Worm (Caenorhabditis elegans) whole organism, L4 larva: ENCODE results near the gene kel-8.

Source experiments
- D1046.2 ChIP-seq: fragments of 200-800 bp; sonication (Bioruptor generic); IDR thresholded peaks from 2 replicates; pipeline ENCODE4 v1.3.6; 2022; ENCODE audit warnings: missing genetic modification characterization, missing compliant biosample characterization
- F10B5.3 ChIP-seq: sonication (generic microtip); optimal IDR thresholded peaks from 2 replicates; lab custom pipeline; 2016; ENCODE audit warnings: mild to moderate bottlenecking, missing genetic modification characterization, missing compliant biosample characterization
- aha-1 ChIP-seq: fragments of 150-350 bp; peaks from one replicate; lab custom pipeline; 2014; ENCODE audit warnings: missing biosample characterization, missing genetic modification characterization
- daf-16 ChIP-seq, 3 experiments: sonication (generic microtip); optimal IDR thresholded peaks; 2 replicates each; lab custom pipeline; 2016 to 2017; ENCODE audit warnings: missing genetic modification characterization in 3 of 3, missing genetic modification reagents in 3 of 3, mild to moderate bottlenecking in 2 of 3, missing compliant biosample characterization in 2 of 3, missing biosample characterization in 1 of 3, moderate library complexity in 1 of 3
- dmd-6 ChIP-seq: fragments of 200-800 bp; sonication (Bioruptor generic); IDR thresholded peaks from 2 replicates; pipeline ENCODE4 v1.3.6; 2022; ENCODE audit warnings: missing genetic modification reagents, missing genetic modification characterization, missing compliant biosample characterization
- dve-1 ChIP-seq: sonication (generic microtip); optimal IDR thresholded peaks from 2 replicates; lab custom pipeline; 2017; ENCODE audit warnings: antibody characterized with exemption, mild to moderate bottlenecking, missing genetic modification characterization, missing compliant biosample characterization; ENCODE audit not compliant: insufficient read depth
- egl-27 ChIP-seq: sonication (generic microtip); optimal IDR thresholded peaks from 3 replicates; lab custom pipeline; 2017; ENCODE audit warnings: missing biosample characterization, missing genetic modification reagents, missing genetic modification characterization
- egl-43 ChIP-seq: fragments of 200-800 bp; sonication (Bioruptor generic); IDR thresholded peaks from 2 replicates; pipeline ENCODE4 v1.3.6; 2022; ENCODE audit warnings: missing genetic modification reagents, missing genetic modification characterization, missing compliant biosample characterization
- hif-1 ChIP-seq, 2 experiments: sonication (generic microtip); optimal IDR thresholded peaks; 2 replicates each; lab custom pipeline; 2016 to 2017; ENCODE audit warnings: missing compliant biosample characterization in 2 of 2, missing genetic modification characterization in 2 of 2, missing genetic modification reagents in 2 of 2, missing genotype in 2 of 2, mild to moderate bottlenecking in 1 of 2
- jun-1 ChIP-seq: fragments of 150-350 bp; optimal IDR thresholded peaks from 2 replicates; lab custom pipeline; 2014; ENCODE audit warnings: missing biosample characterization, missing genetic modification reagents, missing genetic modification characterization
- lin-1 ChIP-seq: fragments of 200-800 bp; sonication (Bioruptor generic); IDR thresholded peaks from 2 replicates; pipeline ENCODE4 v1.3.6; 2022; ENCODE audit warnings: missing genetic modification reagents, missing genetic modification characterization, missing compliant biosample characterization
- lin-15B ChIP-seq: fragments of 150-350 bp; sonication (generic microtip); optimal IDR thresholded peaks from 3 replicates; lab custom pipeline; 2014; ENCODE audit warnings: missing biosample characterization, missing genetic modification characterization
- lin-38 ChIP-seq: fragments of 200-800 bp; sonication (Bioruptor generic); IDR thresholded peaks from 2 replicates; pipeline ENCODE4 v1.3.6; 2022; ENCODE audit warnings: missing genetic modification reagents, missing genetic modification characterization, missing compliant biosample characterization
- lsy-2 ChIP-seq, 2 experiments: fragments of 150-350 bp in 1 of 2; sonication (generic microtip) in 1 of 2; optimal IDR thresholded peaks; 2 replicates each; lab custom pipeline; 2014 to 2017; ENCODE audit warnings: missing biosample characterization in 2 of 2, missing genetic modification characterization in 2 of 2
- madf-9 ChIP-seq: fragments of 200-800 bp; sonication (Bioruptor generic); conservative IDR thresholded peaks from 2 replicates; pipeline ENCODE4 v1.3.6; 2022; ENCODE audit warnings: missing genetic modification reagents, missing genetic modification characterization, missing compliant biosample characterization
- mdl-1 ChIP-seq, 2 experiments: fragments of 150-350 bp in 1 of 2; sonication (generic microtip) in 1 of 2; optimal IDR thresholded peaks; 2 replicates each; lab custom pipeline; 2014 to 2017; ENCODE audit warnings: missing biosample characterization in 2 of 2, missing genetic modification characterization in 2 of 2
- mdt-29 ChIP-seq: fragments of 200-800 bp; sonication (Bioruptor generic); IDR thresholded peaks from 2 replicates; pipeline ENCODE4 v1.3.6; 2022; ENCODE audit warnings: missing genetic modification reagents, missing genetic modification characterization, missing compliant biosample characterization
- mep-1 ChIP-seq: fragments of 150-350 bp; sonication (generic microtip); optimal IDR thresholded peaks from 3 replicates; lab custom pipeline; 2014; ENCODE audit warnings: missing biosample characterization, missing genetic modification characterization
- mxl-2 ChIP-seq: fragments of 200-800 bp; sonication (Bioruptor generic); conservative IDR thresholded peaks from 2 replicates; pipeline ENCODE4 v1.3.6; 2022; ENCODE audit warnings: missing genetic modification reagents, missing genetic modification characterization, missing compliant biosample characterization
- mxl-3 ChIP-seq: fragments of 200-800 bp; sonication (Bioruptor generic); optimal IDR thresholded peaks from 2 replicates; lab custom pipeline; 2018; ENCODE audit warnings: mild to moderate bottlenecking, missing genetic modification characterization, missing compliant biosample characterization
- nhr-11 ChIP-seq: fragments of 150-350 bp; optimal IDR thresholded peaks from 2 replicates; lab custom pipeline; 2014; ENCODE audit warnings: missing biosample characterization, missing genetic modification characterization
- nhr-42 ChIP-seq: fragments of 200-800 bp; sonication (Bioruptor generic); IDR thresholded peaks from 2 replicates; pipeline ENCODE4 v1.3.6; 2022; ENCODE audit warnings: missing genetic modification characterization, missing compliant biosample characterization
- nhr-77 ChIP-seq: fragments of 150-350 bp; optimal IDR thresholded peaks from 2 replicates; lab custom pipeline; 2014; ENCODE audit warnings: missing biosample characterization, missing genetic modification characterization
- pqm-1 ChIP-seq: sonication (generic microtip); optimal IDR thresholded peaks from 2 replicates; lab custom pipeline; 2017; ENCODE audit warnings: missing biosample characterization, missing genetic modification characterization
- rbr-2 ChIP-seq: sonication (generic microtip); optimal IDR thresholded peaks from 2 replicates; lab custom pipeline; 2016; ENCODE audit warnings: missing genotype, missing genetic modification characterization, missing compliant biosample characterization
- sdz-12 ChIP-seq: fragments of 200-800 bp; sonication (Bioruptor generic); optimal IDR thresholded peaks from 2 replicates; lab custom pipeline; 2018; ENCODE audit warnings: mild to moderate bottlenecking, missing genetic modification characterization, missing compliant biosample characterization
- set-16 ChIP-seq: fragments of 200-800 bp; sonication (Bioruptor generic); IDR thresholded peaks from 2 replicates; pipeline ENCODE4 v1.3.6; 2022; ENCODE audit warnings: missing genetic modification reagents, missing genetic modification characterization, missing compliant biosample characterization
- vab-7 ChIP-seq: fragments of 200-800 bp; sonication (Bioruptor generic); IDR thresholded peaks from 2 replicates; pipeline ENCODE4 v1.3.6; 2022; ENCODE audit warnings: missing genetic modification reagents, missing genetic modification characterization, missing compliant biosample characterization
- zag-1 ChIP-seq: fragments of 150-350 bp; optimal IDR thresholded peaks from 2 replicates; lab custom pipeline; 2014; ENCODE audit warnings: missing biosample characterization, missing genetic modification characterization

The kel-8 gene

DNA sequence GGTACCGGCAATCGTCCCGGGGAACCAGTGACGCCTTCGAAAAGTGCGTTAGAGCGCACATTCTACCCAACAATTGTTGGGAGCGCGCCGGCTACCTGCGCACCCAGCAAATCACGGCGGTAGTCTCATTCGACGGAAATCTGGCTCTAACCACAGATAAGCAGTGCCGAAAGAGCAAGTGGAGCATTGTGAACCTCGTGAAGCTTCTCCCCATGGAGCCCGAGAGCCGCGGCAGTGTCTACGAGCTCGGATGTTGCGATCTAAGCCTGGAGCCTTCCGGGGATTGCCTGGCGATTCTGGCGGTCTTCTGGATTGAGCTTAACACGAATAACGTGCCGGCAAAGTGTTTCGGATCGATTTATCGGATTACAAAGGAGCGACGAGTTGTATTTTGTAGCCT lies 31.7 kb upstream of the kel-8 start:
- TF ChIP-seq set-16 (GFP tag; lab: Robert Waterston, UW), result peak; percentile 69
- TF ChIP-seq mxl-3 (GFP tag; lab: Kevin White, UChicago), result no peak
- peak; percentile 24; the same call in 1 of the 2 replicates for TF ChIP-seq lin-38 (GFP tag; lab: Robert Waterston, UW)

DNA sequence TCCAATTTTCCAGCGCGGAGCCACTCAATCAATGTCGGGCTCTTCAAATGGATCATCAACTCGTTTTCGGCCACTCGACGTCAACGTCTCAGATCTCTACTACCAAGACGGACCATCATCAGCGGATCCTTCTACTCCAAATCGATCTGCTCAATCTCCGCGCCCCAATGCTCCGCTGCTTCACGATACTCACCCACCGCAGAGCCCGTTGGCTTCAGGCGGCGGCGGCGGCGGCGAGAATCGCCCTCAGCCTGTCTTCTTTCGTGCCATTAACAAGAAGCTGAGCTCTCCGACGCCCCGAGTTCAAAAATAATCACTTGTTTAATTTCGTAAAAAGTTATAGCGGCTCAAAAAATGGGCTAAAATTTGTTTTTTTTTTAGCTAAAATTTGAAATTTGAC lies 25.2 kb upstream of the kel-8 start:
- TF ChIP-seq egl-43 (GFP tag; lab: Robert Waterston, UW) (0 out of 2 replicates have a peak, but pooled peaks have one; percentile 31), zag-1 (tag; lab: Kevin White, UChicago) (no peak), set-16 (GFP tag; lab: Robert Waterston, UW) (peak; percentile 87)

DNA sequence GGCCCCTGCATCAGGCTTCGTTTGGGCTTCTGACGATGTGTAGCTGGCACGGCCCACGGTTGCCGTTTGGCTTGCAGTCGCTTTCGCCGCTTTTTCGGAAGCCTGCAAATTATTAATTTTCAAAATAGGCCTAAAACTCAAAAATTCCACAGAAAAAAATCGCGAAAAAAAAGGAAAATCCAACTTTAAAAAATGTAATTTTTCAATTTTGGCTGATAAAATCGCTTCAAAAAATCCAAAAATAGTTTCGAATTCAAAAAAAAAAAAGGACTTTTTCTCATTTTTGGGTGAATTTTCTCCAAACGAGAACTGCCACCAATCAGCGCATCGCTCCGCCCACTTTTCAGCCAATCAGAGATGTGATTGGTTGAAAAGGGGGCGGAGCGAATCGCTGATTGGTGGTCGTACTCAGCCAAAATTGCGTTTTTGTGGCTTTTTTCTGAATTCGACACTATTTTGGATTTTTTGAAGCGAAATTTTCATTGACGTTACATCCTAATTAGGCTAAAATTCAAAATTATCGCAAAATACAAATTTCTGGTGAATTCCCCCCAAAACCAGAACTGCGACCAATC lies 23.9 kb upstream of the kel-8 start:
- peak; percentile 93 for TF ChIP-seq aha-1 (tag; lab: Kevin White, UChicago)
- no peak for TF ChIP-seq egl-27
- TF ChIP-seq lin-38 (GFP tag; lab: Robert Waterston, UW), result peak; percentile 28; the same call in 1 of the 2 replicates

DNA sequence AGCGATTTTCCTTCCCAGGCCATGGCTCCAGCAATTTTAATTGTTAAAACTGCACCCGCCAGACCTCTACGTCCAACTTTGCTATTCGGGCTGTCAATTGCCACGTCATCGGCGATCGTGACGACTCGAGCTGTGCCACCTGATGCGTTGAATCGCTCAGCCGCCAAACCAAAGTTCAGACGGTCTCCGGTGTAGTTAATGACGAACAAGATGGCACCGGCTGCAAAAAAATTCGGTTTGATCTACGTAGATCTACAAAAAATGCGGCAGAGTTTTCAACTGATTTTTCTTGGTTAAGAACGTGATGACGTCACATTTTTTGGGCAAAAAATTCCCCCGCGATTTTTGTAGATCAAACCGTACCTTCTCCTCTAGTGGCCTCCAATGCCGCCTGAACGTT lies 20.3 kb upstream of the kel-8 start:
- TF ChIP-seq aha-1 (tag; lab: Kevin White, UChicago) (peak; percentile 98), nhr-11 (tag; lab: Kevin White, UChicago) (no peak)
- TF ChIP-seq, all 104 proteins: peak for 1

DNA sequence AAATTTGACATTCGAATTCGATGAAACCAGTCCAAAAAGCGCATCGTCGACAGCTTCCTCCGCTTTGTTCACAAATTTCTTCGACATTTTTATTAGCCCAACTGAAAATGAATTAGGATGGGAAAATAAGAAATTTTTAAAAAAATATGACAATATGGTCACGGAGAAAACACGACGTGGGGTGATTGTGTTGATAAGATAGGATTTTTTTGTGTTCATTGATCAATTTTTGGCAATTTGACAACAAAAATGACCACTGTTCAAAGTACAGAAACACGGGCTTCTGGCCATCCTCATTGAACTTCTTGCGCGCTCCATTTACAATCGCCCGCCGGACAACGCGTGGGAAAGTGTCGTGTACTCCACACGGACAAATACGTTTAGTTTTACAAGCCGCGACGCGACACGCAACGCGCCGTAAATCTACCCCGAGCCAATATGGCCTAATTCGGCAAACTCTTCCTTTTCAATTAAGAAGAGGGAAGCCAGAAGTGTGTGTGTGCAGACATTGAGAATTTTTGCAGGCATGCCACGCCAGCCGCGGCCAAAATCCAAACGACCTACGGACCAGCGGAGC lies 18.6 kb upstream of the kel-8 start, which contains the start of the genes W02H5.8 and angl-1:
TSS of gene W02H5.8 (minus strand) at position 101 of the 577 bp plus-strand sequence.
TSS of gene angl-1 (plus strand) at position 527 of the 577 bp plus-strand sequence.
- TF ChIP-seq vab-7 (GFP tag; lab: Robert Waterston, UW) (no peak), lin-15B (tag; lab: Kevin White, UChicago) (no peak), nhr-42 (GFP tag; lab: Robert Waterston, UW) (no peak), mdl-1 (tag; optimal IDR thresholded peaks at IDR 0.05; lab: Kevin White, UChicago) (no peak), rbr-2 (tag; lab: Kevin White, UChicago) (no peak), hif-1 (tag; optimal IDR thresholded peaks at IDR 0.05; lab: Kevin White, UChicago) (no peak), mdt-29 (GFP tag; lab: Robert Waterston, UW) (0 out of 2 replicates have a peak, but pooled peaks have one; percentile 12), madf-9 (GFP tag; lab: Robert Waterston, UW) (no peak), F10B5.3 (tag; lab: Kevin White, UChicago) (no peak), jun-1 (no peak), lsy-2 (tag; optimal IDR thresholded peaks at IDR 0.05; lab: Kevin White, UChicago) (no peak), aha-1 (tag; lab: Kevin White, UChicago) (peak; percentile 57), sdz-12 (GFP tag; lab: Kevin White, UChicago) (no peak), D1046.2 (GFP tag; lab: Robert Waterston, UW) (no peak), mxl-2 (GFP tag; lab: Robert Waterston, UW) (no peak), egl-43 (GFP tag; lab: Robert Waterston, UW) (no peak)

DNA sequence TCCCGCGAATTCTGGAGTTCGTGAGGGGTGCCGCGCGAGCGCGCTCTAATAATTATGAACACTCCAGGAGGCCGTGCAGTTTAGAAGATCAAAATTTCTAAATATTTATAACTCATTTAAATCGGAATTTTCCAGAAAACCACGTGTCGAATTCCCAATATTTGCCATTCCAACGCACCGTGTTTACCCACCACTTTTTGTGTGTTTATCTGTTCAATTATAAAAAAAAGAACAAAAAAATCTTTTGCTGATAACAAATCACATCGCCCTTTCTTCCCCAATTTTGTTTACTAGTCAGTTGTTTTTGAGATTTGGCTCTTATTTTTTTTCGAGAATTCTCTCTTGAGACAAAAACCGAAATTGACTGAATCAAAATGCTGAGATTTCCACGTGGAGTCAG lies 15.1 kb upstream of the kel-8 start:
- TF ChIP-seq dmd-6 (GFP tag; lab: Robert Waterston, UW) (0 out of 2 replicates have a peak, but pooled peaks have one; percentile 7), nhr-77 (tag; lab: Kevin White, UChicago) (peak; percentile 1), daf-16 (GFP tag; optimal IDR thresholded peaks at IDR 0.05; lab: Kevin White, UChicago) (no peak), daf-16 (tag; optimal IDR thresholded peaks at IDR 0.05; lab: Kevin White, UChicago) (peak; percentile 97), lin-1 (GFP tag; lab: Robert Waterston, UW) (no peak), dve-1 (tag; lab: Kevin White, UChicago) (peak; percentile 67), pqm-1 (tag; lab: Kevin White, UChicago) (peak; percentile 2), mep-1 (no peak)
- TF ChIP-seq, all 104 proteins: peak for 5
